Worm (Caenorhabditis elegans) whole organism, L4 larva: ENCODE data around the gene C07A9.10.

Source experiments
- F37D6.2 ChIP-seq: sonication (generic microtip); optimal IDR thresholded peaks from 2 replicates; lab custom pipeline; 2016; ENCODE audit warnings: mild to moderate bottlenecking, missing genetic modification characterization, missing compliant biosample characterization
- aly-2 ChIP-seq: sonication (generic microtip); optimal IDR thresholded peaks from 2 replicates; lab custom pipeline; 2018; ENCODE audit warnings: missing biosample characterization, missing genetic modification characterization
- dpl-1 ChIP-seq: fragments of 150-350 bp; optimal IDR thresholded peaks from 2 replicates; lab custom pipeline; 2014; ENCODE audit warnings: missing biosample characterization, missing genetic modification reagents, missing genetic modification characterization
- hlh-30 ChIP-seq: sonication (generic microtip); optimal IDR thresholded peaks from 2 replicates; lab custom pipeline; 2017; ENCODE audit warnings: antibody characterized with exemption, mild to moderate bottlenecking, missing genetic modification characterization, missing compliant biosample characterization; ENCODE audit not compliant: insufficient read depth
- nhr-11 ChIP-seq: fragments of 150-350 bp; optimal IDR thresholded peaks from 2 replicates; lab custom pipeline; 2014; ENCODE audit warnings: missing biosample characterization, missing genetic modification characterization
- snpc-4 ChIP-seq: fragments of 150-350 bp; optimal IDR thresholded peaks from 2 replicates; lab custom pipeline; 2014; ENCODE audit warnings: missing biosample characterization, missing genetic modification characterization
- unc-130 ChIP-seq: sonication (generic microtip); optimal IDR thresholded peaks from 2 replicates; lab custom pipeline; 2016; ENCODE audit warnings: missing genetic modification reagents, missing genetic modification characterization, missing compliant biosample characterization

- TF ChIP-seq F37D6.2 (no peak), nhr-11 (tag; lab: Kevin White, UChicago) (no peak), dpl-1 (GFP tag; lab: Kevin White, UChicago) (no peak), unc-130 (GFP tag; lab: Kevin White, UChicago) (no peak), snpc-4 (no peak), aly-2 (no peak), hlh-30 (tag; lab: Kevin White, UChicago) (peak; percentile 48)
Observed at ce11 chrIII:9697886-9698285, 12.0 kb upstream of the C07A9.10 start.
